Worm (Caenorhabditis elegans) whole organism, L2 larva: ENCODE results near the gene vab-23.

ENCODE experiments used
- C34F6.9 ChIP-seq: fragments of 150-350 bp; optimal IDR thresholded peaks from 2 replicates; lab custom pipeline; 2014; ENCODE audit warnings: missing biosample characterization, missing genetic modification characterization
- F13H6.1 ChIP-seq: sonication (generic microtip); optimal IDR thresholded peaks from 2 replicates; lab custom pipeline; 2016; ENCODE audit warnings: missing genetic modification characterization, missing compliant biosample characterization
- R02D3.7 ChIP-seq: fragments of 150-350 bp; optimal IDR thresholded peaks from 2 replicates; lab custom pipeline; 2014; ENCODE audit warnings: missing biosample characterization, missing genetic modification characterization
- Y55F3AM.14 ChIP-seq: fragments of 200-800 bp; sonication (Bioruptor generic); optimal IDR thresholded peaks from 2 replicates; lab custom pipeline; 2018; ENCODE audit warnings: mild to moderate bottlenecking, missing genetic modification characterization, missing compliant biosample characterization
- ZK546.5 ChIP-seq: sonication (generic microtip); optimal IDR thresholded peaks from 2 replicates; lab custom pipeline; 2017; ENCODE audit warnings: missing biosample characterization, missing genetic modification characterization
- alr-1 ChIP-seq: fragments of 150-350 bp; optimal IDR thresholded peaks from 2 replicates; lab custom pipeline; 2014; ENCODE audit warnings: missing biosample characterization, missing genetic modification characterization
- ama-1 ChIP-seq: fragments of 150-350 bp; optimal IDR thresholded peaks from 2 replicates; lab custom pipeline; 2018; ENCODE audit warnings: inconsistent platforms
- blmp-1 ChIP-seq: sonication (generic microtip); optimal IDR thresholded peaks from 2 replicates; lab custom pipeline; 2017; ENCODE audit warnings: missing genetic modification characterization, mild to moderate bottlenecking, missing compliant biosample characterization, antibody characterized with exemption, moderate library complexity; ENCODE audit not compliant: insufficient read depth
- ceh-16 ChIP-seq: fragments of 150-350 bp; optimal IDR thresholded peaks from 2 replicates; lab custom pipeline; 2014; ENCODE audit warnings: missing biosample characterization, missing genetic modification characterization
- dmd-4 ChIP-seq: sonication (generic microtip); optimal IDR thresholded peaks from 2 replicates; lab custom pipeline; 2017; ENCODE audit warnings: missing biosample characterization, missing genetic modification characterization
- egl-27 ChIP-seq: sonication (generic microtip); optimal IDR thresholded peaks from 3 replicates; lab custom pipeline; 2017; ENCODE audit warnings: missing biosample characterization, missing genetic modification reagents, missing genetic modification characterization
- elt-1 ChIP-seq: fragments of 150-350 bp; optimal IDR thresholded peaks from 2 replicates; lab custom pipeline; 2014; ENCODE audit warnings: missing biosample characterization, missing genetic modification characterization
- elt-3 ChIP-seq: sonication (generic microtip); optimal IDR thresholded peaks from 2 replicates; lab custom pipeline; 2017; ENCODE audit warnings: missing biosample characterization, missing genetic modification characterization
- gmeb-1 ChIP-seq: fragments of 150-350 bp; optimal IDR thresholded peaks from 2 replicates; lab custom pipeline; 2014; ENCODE audit warnings: missing biosample characterization, missing genetic modification characterization
- lin-13 ChIP-seq: fragments of 150-350 bp; optimal IDR thresholded peaks from 2 replicates; lab custom pipeline; 2014; ENCODE audit warnings: missing biosample characterization, missing genetic modification reagents, missing genetic modification characterization
- lsy-2 ChIP-seq, 2 experiments: fragments of 150-350 bp in 1 of 2; sonication (generic microtip) in 1 of 2; optimal IDR thresholded peaks; 2 replicates each; lab custom pipeline; 2014 to 2017; ENCODE audit warnings: missing biosample characterization in 2 of 2, missing genetic modification characterization in 2 of 2
- mab-5 ChIP-seq: fragments of 150-350 bp; optimal IDR thresholded peaks from 2 replicates; lab custom pipeline; 2014; ENCODE audit warnings: missing biosample characterization, missing genetic modification characterization
- mbf-1 ChIP-seq: sonication (generic microtip); optimal IDR thresholded peaks from 2 replicates; lab custom pipeline; 2017; ENCODE audit warnings: missing biosample characterization, missing genetic modification characterization
- nhr-10 ChIP-seq: sonication (generic microtip); optimal IDR thresholded peaks from 2 replicates; lab custom pipeline; 2017; ENCODE audit warnings: missing biosample characterization, missing genetic modification characterization
- nhr-11 ChIP-seq: fragments of 150-350 bp; optimal IDR thresholded peaks from 2 replicates; lab custom pipeline; 2014; ENCODE audit warnings: missing biosample characterization, missing genetic modification characterization
- nhr-12 ChIP-seq: fragments of 150-350 bp; optimal IDR thresholded peaks from 2 replicates; lab custom pipeline; 2014; ENCODE audit warnings: missing biosample characterization, missing genetic modification characterization
- nhr-129 ChIP-seq: fragments of 150-350 bp; optimal IDR thresholded peaks from 2 replicates; lab custom pipeline; 2014; ENCODE audit warnings: missing biosample characterization, missing genetic modification characterization
- nhr-21 ChIP-seq: fragments of 150-350 bp; optimal IDR thresholded peaks from 2 replicates; lab custom pipeline; 2014; ENCODE audit warnings: missing biosample characterization, missing genetic modification characterization
- nhr-23 ChIP-seq: fragments of 150-350 bp; optimal IDR thresholded peaks from 2 replicates; lab custom pipeline; 2014; ENCODE audit warnings: missing biosample characterization, missing genetic modification reagents, missing genetic modification characterization
- nhr-237 ChIP-seq: fragments of 150-350 bp; optimal IDR thresholded peaks from 2 replicates; lab custom pipeline; 2014; ENCODE audit warnings: missing biosample characterization, missing genetic modification characterization
- nhr-25 ChIP-seq: fragments of 150-350 bp; sonication (generic microtip); optimal IDR thresholded peaks from 3 replicates; lab custom pipeline; 2014; ENCODE audit warnings: missing biosample characterization, missing genetic modification characterization
- peb-1 ChIP-seq: fragments of 150-350 bp; optimal IDR thresholded peaks from 2 replicates; lab custom pipeline; 2014; ENCODE audit warnings: missing biosample characterization, missing genetic modification characterization
- sem-4 ChIP-seq: fragments of 150-350 bp; optimal IDR thresholded peaks from 2 replicates; lab custom pipeline; 2014; ENCODE audit warnings: missing biosample characterization, missing genetic modification reagents, missing genetic modification characterization
- skn-1 ChIP-seq: sonication (generic microtip); optimal IDR thresholded peaks from 2 replicates; lab custom pipeline; 2017; ENCODE audit warnings: missing biosample characterization, missing genetic modification characterization
- sma-3 ChIP-seq: sonication (generic microtip); optimal IDR thresholded peaks from 2 replicates; lab custom pipeline; 2016; ENCODE audit warnings: missing genetic modification reagents, missing genetic modification characterization, missing compliant biosample characterization
- unc-62 ChIP-seq: fragments of 150-350 bp; optimal IDR thresholded peaks from 2 replicates; lab custom pipeline; 2014; ENCODE audit warnings: missing biosample characterization, missing genetic modification reagents, missing genetic modification characterization
- ztf-1 ChIP-seq: fragments of 200-800 bp; sonication (Bioruptor generic); conservative IDR thresholded peaks from 2 replicates; pipeline ENCODE4 v1.3.6; 2022; ENCODE audit warnings: missing genetic modification characterization, missing compliant biosample characterization

The vab-23 gene

DNA sequence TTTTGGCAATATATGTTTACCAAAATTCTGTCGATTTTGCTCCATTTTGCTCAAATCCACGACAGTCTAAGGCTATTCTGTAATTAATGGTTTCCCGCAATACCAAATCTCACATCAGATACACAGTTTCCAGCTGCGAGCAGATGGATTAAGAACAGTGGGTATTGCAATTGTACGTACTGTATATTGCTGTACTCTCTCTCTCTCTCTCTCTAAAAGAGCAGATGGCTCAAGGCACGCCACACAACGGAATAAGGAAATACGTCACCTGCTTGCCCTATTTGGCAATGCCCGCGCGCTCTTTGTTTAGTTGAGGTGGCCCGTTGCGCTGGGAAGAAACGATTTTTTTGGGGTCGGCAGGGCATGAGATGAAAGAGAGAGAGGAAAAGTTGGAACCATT is 10.4 kb downstream of the vab-23 start:
- TF ChIP-seq sma-3 (GFP tag; lab: Kevin White, UChicago) (no peak), mab-5 (tag; lab: Kevin White, UChicago) (no peak), mbf-1 (no peak), ceh-16 (tag; lab: Kevin White, UChicago) (no peak), F13H6.1 (tag; lab: Kevin White, UChicago) (no peak), sem-4 (tag; lab: Kevin White, UChicago) (no peak), nhr-25 (no peak), nhr-23 (tag; lab: Kevin White, UChicago) (no peak), ama-1 (lab: Kevin White, UChicago) (no peak)
- TF ChIP-seq, all 48 proteins: peak for 0

DNA sequence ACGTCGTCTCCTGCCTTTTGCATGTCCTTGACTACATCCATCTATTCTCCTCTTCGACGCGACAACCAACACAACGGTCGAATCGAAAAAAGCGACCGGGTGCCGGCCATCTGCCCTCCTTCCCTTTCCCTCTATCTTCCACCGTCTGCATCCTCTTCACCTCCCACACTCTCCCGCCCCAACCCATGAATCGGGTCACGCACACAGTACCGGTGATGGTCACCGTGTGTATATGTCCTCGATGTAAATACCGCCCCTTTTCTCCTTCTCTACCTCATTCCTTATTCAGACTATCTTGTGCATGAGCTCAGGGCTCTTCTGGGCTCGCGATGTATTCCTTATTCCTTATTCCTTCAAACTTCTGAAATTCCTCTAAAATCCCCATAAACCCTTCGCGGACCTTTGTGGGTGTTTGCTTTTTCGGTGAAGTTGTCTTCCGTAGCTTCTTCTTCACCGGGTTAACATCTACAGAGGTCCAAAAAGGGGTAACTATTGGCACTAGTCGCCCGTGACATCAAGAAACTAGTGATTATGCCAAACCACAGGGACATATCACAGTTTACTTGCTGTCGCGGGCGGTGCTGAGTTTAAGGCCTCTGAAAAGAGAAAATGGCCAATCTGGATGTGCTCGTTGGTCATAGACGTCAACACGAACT is 11.5 kb downstream of the vab-23 start:
- TF ChIP-seq mab-5 (tag; lab: Kevin White, UChicago) = no peak
- TF ChIP-seq sma-3 (GFP tag; lab: Kevin White, UChicago) = peak; percentile 25
- no peak for TF ChIP-seq dmd-4 (tag; lab: Kevin White, UChicago)
- TF ChIP-seq ZK546.5 (tag; lab: Kevin White, UChicago) = no peak
- TF ChIP-seq F13H6.1 (tag; lab: Kevin White, UChicago) = no peak
- no peak for TF ChIP-seq gmeb-1 (tag; lab: Kevin White, UChicago)
- TF ChIP-seq lin-13 (GFP tag; lab: Kevin White, UChicago) = no peak
- no peak for TF ChIP-seq elt-1
- TF ChIP-seq nhr-25 = peak; percentile 42
- no peak for TF ChIP-seq nhr-11 (tag; lab: Kevin White, UChicago)
- no peak for TF ChIP-seq peb-1 (tag; lab: Kevin White, UChicago)
- no peak for TF ChIP-seq elt-3 (tag; lab: Kevin White, UChicago)
- no peak for TF ChIP-seq nhr-12 (tag; lab: Kevin White, UChicago)

DNA sequence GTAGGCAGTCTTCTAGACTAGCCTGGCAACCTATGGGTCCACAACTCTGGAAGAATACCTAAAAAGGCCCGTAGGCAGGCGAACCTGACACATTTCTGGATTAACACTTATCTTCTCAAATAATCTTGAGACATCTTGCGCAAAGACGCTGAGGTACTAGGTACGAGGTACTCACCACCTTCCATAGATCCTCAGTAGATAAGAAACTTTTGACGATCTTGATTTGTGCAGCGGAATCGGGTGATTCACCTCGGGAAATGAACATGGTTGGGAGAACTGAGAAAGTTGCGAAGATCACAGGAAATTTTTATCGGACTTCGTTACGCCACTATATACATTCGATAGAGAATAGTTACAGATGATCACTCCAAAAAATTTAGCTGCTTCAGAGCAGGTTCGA is 12.9 kb downstream of the vab-23 start:
- peak; percentile 48 for TF ChIP-seq elt-1
- no peak for TF ChIP-seq peb-1 (tag; lab: Kevin White, UChicago)
- peak; percentile 35 for TF ChIP-seq ceh-16 (tag; lab: Kevin White, UChicago)
- TF ChIP-seq nhr-25 = no peak
- TF ChIP-seq nhr-21 (tag; lab: Kevin White, UChicago) = no peak

DNA sequence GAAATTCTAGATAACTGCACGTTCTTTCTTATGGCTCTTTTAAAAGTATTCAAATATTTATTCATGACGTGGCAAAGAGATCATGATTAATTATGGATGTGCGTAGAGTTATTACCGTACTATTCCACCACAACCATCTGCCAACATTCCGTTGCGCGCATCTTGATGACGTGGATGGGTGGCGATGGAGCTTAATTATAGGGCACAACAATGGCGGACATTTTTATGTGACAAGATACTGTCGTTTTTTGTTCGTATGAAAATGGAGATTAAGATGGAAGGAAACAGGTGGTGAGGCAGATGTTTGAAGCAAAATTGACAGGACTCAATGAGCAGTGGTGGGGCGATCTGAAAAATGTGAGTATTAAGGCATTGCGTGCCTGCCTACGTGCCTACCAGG is 13.3 kb downstream of the vab-23 start:
- TF ChIP-seq nhr-129 (tag; lab: Kevin White, UChicago) = no peak
- TF ChIP-seq unc-62 (GFP tag; lab: Kevin White, UChicago) = no peak
- no peak for TF ChIP-seq alr-1
- no peak for TF ChIP-seq ztf-1 (GFP tag; lab: Robert Waterston, UW)
- no peak for TF ChIP-seq skn-1 (tag; lab: Kevin White, UChicago)

ce11 chrII:11883648-11884047 is 17.4 kb downstream of the vab-23 start, which contains the start of gene ZK930.6:
Gene ZK930.6, plus strand, starts transcription at chrII:11883948.
- TF ChIP-seq skn-1 (tag; lab: Kevin White, UChicago) (no peak), nhr-23 (tag; lab: Kevin White, UChicago) (no peak), ama-1 (lab: Kevin White, UChicago) (no peak), elt-3 (tag; lab: Kevin White, UChicago) (no peak), Y55F3AM.14 (GFP tag; lab: Kevin White, UChicago) (no peak), nhr-21 (tag; lab: Kevin White, UChicago) (no peak), nhr-237 (tag; lab: Kevin White, UChicago) (no peak), C34F6.9 (tag; lab: Kevin White, UChicago) (no peak), sem-4 (tag; lab: Kevin White, UChicago) (no peak), nhr-10 (no peak), blmp-1 (no peak), nhr-11 (tag; lab: Kevin White, UChicago) (no peak), alr-1 (no peak), R02D3.7 (no peak), egl-27 (tag; lab: Kevin White, UChicago) (no peak), lsy-2 (tag; optimal IDR thresholded peaks at IDR 0.05; lab: Kevin White, UChicago) (no peak), nhr-12 (tag; lab: Kevin White, UChicago) (no peak), nhr-129 (tag; lab: Kevin White, UChicago) (no peak)
- TF ChIP-seq, all 48 proteins: peak for 0
